Fruit fly (Drosophila melanogaster) whole organism, embryonic: Measurements from ENCODE around the gene Frmd5.
A peak's percentile ranks its signal among the peaks of the same experiment; 100 is the strongest.

Experiments used
- Ada2b ChIP-seq: fragments of 200-800 bp; sonication (Bioruptor generic); IDR thresholded peaks from 2 replicates; pipeline ENCODE4 v1.3.6; 2022; ENCODE audit warnings: missing biosample characterization, missing genetic modification characterization
- Atf3 ChIP-seq: fragments of 200-800 bp; sonication (Bioruptor generic); optimal IDR thresholded peaks from 3 replicates; lab custom pipeline; 2016; ENCODE audit warnings: missing biosample characterization, missing genetic modification characterization
- Bgb ChIP-seq: fragments of 200-800 bp; sonication (Bioruptor generic); IDR thresholded peaks from 2 replicates; pipeline ENCODE4 v1.3.6; 2022; ENCODE audit warnings: missing biosample characterization, missing genetic modification characterization; ENCODE audit not compliant: partially characterized antibody
- CG10147 ChIP-seq: fragments of 200-800 bp; sonication (Bioruptor generic); optimal IDR thresholded peaks from 2 replicates; lab custom pipeline; 2019; ENCODE audit warnings: missing biosample characterization, mild to moderate bottlenecking, missing genetic modification characterization, moderate library complexity
- CG10267 ChIP-seq: fragments of 200-800 bp; sonication (Bioruptor generic); optimal IDR thresholded peaks from 2 replicates; lab custom pipeline; 2018; ENCODE audit warnings: missing biosample characterization, mild to moderate bottlenecking, missing genetic modification characterization, moderate library complexity
- CG10543 ChIP-seq: fragments of 200-800 bp; sonication (Bioruptor generic); optimal IDR thresholded peaks from 3 replicates; lab custom pipeline; 2017; ENCODE audit warnings: missing biosample characterization, mild to moderate bottlenecking, missing genetic modification characterization, moderate library complexity
- CG11093 ChIP-seq: fragments of 200-800 bp; sonication (Bioruptor generic); IDR thresholded peaks from 3 replicates; pipeline ENCODE4 v1.3.6; 2022; ENCODE audit warnings: missing biosample characterization, missing genetic modification characterization
- CG11695 ChIP-seq: fragments of 200-800 bp; sonication (Bioruptor generic); IDR thresholded peaks from 3 replicates; pipeline ENCODE4 v1.3.6; 2022; ENCODE audit warnings: missing biosample characterization, missing genetic modification characterization
- CG12104 ChIP-seq: fragments of 200-800 bp; sonication (Bioruptor generic); optimal IDR thresholded peaks from 3 replicates; lab custom pipeline; 2016; ENCODE audit warnings: missing biosample characterization, missing genetic modification characterization
- CG12155 ChIP-seq: fragments of 200-800 bp; sonication (Bioruptor generic); optimal IDR thresholded peaks from 3 replicates; lab custom pipeline; 2016; ENCODE audit warnings: missing biosample characterization, missing genetic modification characterization
- CG13287 ChIP-seq: fragments of 200-800 bp; sonication (Bioruptor generic); IDR thresholded peaks from 2 replicates; pipeline ENCODE4 v1.3.6; 2022; ENCODE audit warnings: missing biosample characterization, missing genetic modification characterization; ENCODE audit not compliant: partially characterized antibody
- CG1647 ChIP-seq: fragments of 200-800 bp; sonication (Bioruptor generic); optimal IDR thresholded peaks from 3 replicates; lab custom pipeline; 2016; ENCODE audit warnings: missing biosample characterization, missing genetic modification characterization
- CG18011 ChIP-seq: fragments of 200-800 bp; sonication (Bioruptor generic); optimal IDR thresholded peaks from 2 replicates; lab custom pipeline; 2017; ENCODE audit warnings: missing biosample characterization, missing genetic modification characterization, mild to moderate bottlenecking, moderate library complexity, missing genotype
- CG1832 ChIP-seq: fragments of 200-800 bp; sonication (Bioruptor generic); optimal IDR thresholded peaks from 2 replicates; lab custom pipeline; 2017; ENCODE audit warnings: missing biosample characterization, mild to moderate bottlenecking, missing genetic modification characterization, inconsistent platforms
- CG2199 ChIP-seq: fragments of 200-800 bp; sonication (Bioruptor generic); IDR thresholded peaks from 3 replicates; pipeline ENCODE4 v1.3.6; 2022; ENCODE audit warnings: missing biosample characterization, missing genetic modification characterization
- CG3407 ChIP-seq: fragments of 200-800 bp; sonication (Bioruptor generic); optimal IDR thresholded peaks from 2 replicates; lab custom pipeline; 2018; ENCODE audit warnings: missing biosample characterization, mild to moderate bottlenecking, missing genetic modification characterization
- CG3726 ChIP-seq: fragments of 200-800 bp; sonication (Bioruptor generic); IDR thresholded peaks from 3 replicates; pipeline ENCODE4, ENCODE4 v1.3.6; 2022; ENCODE audit warnings: missing biosample characterization, missing genetic modification characterization
- CG3838 ChIP-seq: fragments of 200-800 bp; sonication (Bioruptor generic); optimal IDR thresholded peaks from 3 replicates; lab custom pipeline; 2016; ENCODE audit warnings: missing biosample characterization, missing genetic modification characterization
- CG3847 ChIP-seq: fragments of 200-800 bp; sonication (Bioruptor generic); IDR thresholded peaks from 2 replicates; pipeline ENCODE4 v1.3.6; 2022; ENCODE audit warnings: missing biosample characterization, missing genetic modification characterization
- CG4282 ChIP-seq: fragments of 200-800 bp; sonication (Bioruptor generic); optimal IDR thresholded peaks from 2 replicates; lab custom pipeline; 2016; ENCODE audit warnings: missing biosample characterization, missing genetic modification characterization
- CG4404 ChIP-seq: fragments of 200-800 bp; sonication (Bioruptor generic); IDR thresholded peaks from 2 replicates; pipeline ENCODE4 v1.3.6; 2022; ENCODE audit warnings: missing biosample characterization, missing genetic modification characterization
- CG8924 ChIP-seq: fragments of 200-800 bp; optimal IDR thresholded peaks from 3 replicates; lab custom pipeline; 2019; ENCODE audit warnings: missing biosample characterization, mild to moderate bottlenecking, missing genetic modification characterization, moderate library complexity
- Doc2 ChIP-seq: fragments of 200-800 bp; sonication (Bioruptor generic); IDR thresholded peaks from 2 replicates; pipeline ENCODE4 v1.3.6; 2022; ENCODE audit warnings: missing biosample characterization, missing genetic modification characterization
- Doc3 ChIP-seq: fragments of 200-800 bp; sonication (Bioruptor generic); IDR thresholded peaks from 3 replicates; pipeline ENCODE4 v1.3.6; 2022; ENCODE audit warnings: missing biosample characterization, missing genetic modification characterization; ENCODE audit not compliant: partially characterized antibody
- E2f1 ChIP-seq: fragments of 200-800 bp; sonication (Bioruptor generic); IDR thresholded peaks from 2 replicates; pipeline ENCODE4 v1.3.6; 2022; ENCODE audit warnings: missing biosample characterization, missing genetic modification characterization
- Gug ChIP-seq: fragments of 200-800 bp; sonication (Bioruptor generic); IDR thresholded peaks from 4 replicates; pipeline ENCODE4 v1.3.6; 2022; ENCODE audit warnings: missing biosample characterization, missing genetic modification characterization
- Jarid2 ChIP-seq: fragments of 200-800 bp; sonication (Bioruptor generic); optimal IDR thresholded peaks from 3 replicates; lab custom pipeline; 2017; ENCODE audit warnings: mild to moderate bottlenecking, missing biosample characterization, missing genetic modification reagents, missing genetic modification characterization
- Lhr ChIP-seq: fragments of 200-800 bp; sonication (Bioruptor generic); optimal IDR thresholded peaks from 3 replicates; lab custom pipeline; 2017; ENCODE audit warnings: mild to moderate bottlenecking, missing biosample characterization, missing genetic modification reagents, missing genetic modification characterization
- Lpt ChIP-seq: fragments of >200 bp; optimal IDR thresholded peaks from 2 replicates; lab custom pipeline; 2018; ENCODE audit warnings: missing biosample characterization, missing genetic modification characterization
- Mrtf ChIP-seq: fragments of 200-800 bp; sonication (Bioruptor generic); IDR thresholded peaks from 3 replicates; pipeline ENCODE4 v1.3.6; 2022; ENCODE audit warnings: missing biosample characterization, missing genetic modification characterization
- Pdp1 ChIP-seq, 2 experiments: fragments of 200-800 bp; sonication (Bioruptor generic); optimal IDR thresholded peaks; 3 replicates each; lab custom pipeline; 2016; ENCODE audit warnings: missing biosample characterization in 2 of 2, missing genetic modification characterization in 2 of 2, mild to moderate bottlenecking in 1 of 2, moderate library complexity in 1 of 2
- Ptx1 ChIP-seq: fragments of 200-800 bp; sonication (Bioruptor generic); IDR thresholded peaks from 2 replicates; pipeline ENCODE4 v1.3.6; 2022; ENCODE audit warnings: missing biosample characterization, missing genetic modification characterization
- Scr ChIP-seq: fragments of 200-800 bp; sonication (Bioruptor generic); IDR thresholded peaks from 2 replicates; pipeline ENCODE4 v1.3.6; 2022; ENCODE audit warnings: missing biosample characterization, missing genetic modification characterization; ENCODE audit not compliant: partially characterized antibody
- Spps ChIP-seq: fragments of 200-800 bp; sonication (Bioruptor generic); optimal IDR thresholded peaks from 2 replicates; lab custom pipeline; 2018; ENCODE audit warnings: missing biosample characterization, mild to moderate bottlenecking, missing genetic modification characterization
- Sry-δ ChIP-seq: fragments of 200-800 bp; sonication (Bioruptor generic); optimal IDR thresholded peaks from 2 replicates; lab custom pipeline; 2016; ENCODE audit warnings: missing biosample characterization, missing genetic modification characterization
- Xrp1 ChIP-seq: fragments of 200-800 bp; sonication (Bioruptor generic); IDR thresholded peaks from 2 replicates; pipeline ENCODE4 v1.3.6; 2022; ENCODE audit warnings: missing biosample characterization, missing genetic modification characterization
- amos ChIP-seq: fragments of 200-800 bp; sonication (Bioruptor generic); IDR thresholded peaks from 2 replicates; pipeline ENCODE4 v1.3.6; 2022; ENCODE audit warnings: missing biosample characterization, missing genetic modification characterization; ENCODE audit not compliant: partially characterized antibody
- ara ChIP-seq: fragments of 200-800 bp; sonication (Bioruptor generic); IDR thresholded peaks from 2 replicates; pipeline ENCODE4 v1.3.6; 2022; ENCODE audit warnings: missing biosample characterization, missing genetic modification characterization
- bigmax ChIP-seq: fragments of 200-800 bp; sonication (Bioruptor generic); optimal IDR thresholded peaks from 2 replicates; lab custom pipeline; 2018; ENCODE audit warnings: missing biosample characterization, mild to moderate bottlenecking, missing genetic modification characterization
- chinmo ChIP-seq: fragments of 200-800 bp; sonication (Bioruptor generic); IDR thresholded peaks from 4 replicates; pipeline ENCODE4 v1.3.6; 2022; ENCODE audit warnings: missing biosample characterization, missing genetic modification characterization; ENCODE audit not compliant: partially characterized antibody
- dmrt99B ChIP-seq: fragments of 200-800 bp; sonication (Bioruptor generic); optimal IDR thresholded peaks from 2 replicates; lab custom pipeline; 2018; ENCODE audit warnings: missing biosample characterization, mild to moderate bottlenecking, missing genetic modification characterization, moderate library complexity
- en ChIP-seq: fragments of 200-800 bp; sonication (Bioruptor generic); optimal IDR thresholded peaks from 2 replicates; lab custom pipeline; 2016; ENCODE audit warnings: missing biosample characterization, missing genetic modification characterization
- esg ChIP-seq: fragments of 200-800 bp; sonication (Bioruptor generic); conservative IDR thresholded peaks from 2 replicates; pipeline ENCODE4 v1.3.6; 2022; ENCODE audit warnings: missing biosample characterization, missing genetic modification characterization
- gcm ChIP-seq: fragments of 200-800 bp; sonication (Bioruptor generic); optimal IDR thresholded peaks from 2 replicates; lab custom pipeline; 2019; ENCODE audit warnings: missing biosample characterization, mild to moderate bottlenecking, missing genetic modification characterization, moderate library complexity
- h ChIP-seq: fragments of >200 bp; optimal IDR thresholded peaks from 2 replicates; lab custom pipeline; 2017
- ham ChIP-seq: fragments of 200-800 bp; sonication (Bioruptor generic); IDR thresholded peaks from 2 replicates; pipeline ENCODE4 v1.3.6; 2022; ENCODE audit warnings: missing biosample characterization, missing genetic modification characterization
- jing ChIP-seq: fragments of 200-800 bp; sonication (Bioruptor generic); optimal IDR thresholded peaks from 2 replicates; lab custom pipeline; 2018; ENCODE audit warnings: missing biosample characterization, mild to moderate bottlenecking, missing genetic modification characterization
- pb ChIP-seq: fragments of 200-800 bp; sonication (Bioruptor generic); optimal IDR thresholded peaks from 3 replicates; lab custom pipeline; 2016; ENCODE audit warnings: missing biosample characterization, missing genetic modification characterization
- pnt ChIP-seq: fragments of 200-800 bp; sonication (Bioruptor generic); optimal IDR thresholded peaks from 3 replicates; lab custom pipeline; 2016; ENCODE audit warnings: missing biosample characterization, missing genetic modification characterization
- sc ChIP-seq, 3 experiments: fragments of >200 bp in 2 of 3; fragments of 200-800 bp in 1 of 3; sonication (Bioruptor generic) in 1 of 3; optimal IDR thresholded peaks; 2 replicates in 2 of 3; 3 replicates in 1 of 3; lab custom pipeline; 2017; ENCODE audit warnings: mild to moderate bottlenecking in 1 of 3, missing biosample characterization in 1 of 3, missing genetic modification characterization in 1 of 3, missing genetic modification reagents in 1 of 3
- unpg ChIP-seq: fragments of 200-800 bp; sonication (Bioruptor generic); optimal IDR thresholded peaks from 3 replicates; lab custom pipeline; 2018; ENCODE audit warnings: missing biosample characterization, mild to moderate bottlenecking, missing genetic modification characterization, moderate library complexity

Gene Frmd5

DNA sequence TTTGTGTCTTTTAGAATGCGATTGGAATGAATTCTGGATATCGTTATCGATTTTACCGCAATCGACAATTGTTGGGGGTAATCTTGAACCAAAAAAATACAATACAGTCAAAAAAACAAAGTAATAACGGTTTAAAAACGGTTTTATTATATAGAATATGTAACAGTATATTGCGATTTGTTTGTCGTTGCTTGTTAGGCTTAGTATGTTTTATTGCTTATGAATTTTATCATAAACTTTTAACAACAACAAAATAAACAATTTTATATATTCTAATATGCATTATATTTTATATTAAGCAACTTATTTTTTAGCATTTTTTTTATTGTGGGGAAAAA, 44.5 kb upstream of the Frmd5 start, which contains the start of gene CYLD (continued):
- TF ChIP-seq CG11695 (GFP tag; lab: Robert Waterston, UW) = peak; percentile 75
- no peak for TF ChIP-seq CG4404
- TF ChIP-seq chinmo (GFP tag; lab: Robert Waterston, UW) = no peak
- peak; percentile 2 for TF ChIP-seq pnt
- TF ChIP-seq Ptx1 = no peak; the same call in 1 of the 2 replicates
- TF ChIP-seq Sry-δ = peak; percentile 39
- TF ChIP-seq Doc2 = no peak
- peak; percentile 35 for TF ChIP-seq CG3838 (GFP tag; lab: Kevin White, UChicago)
- TF ChIP-seq E2f1 = peak; percentile 51; the same call in 1 of the 2 replicates
- no peak for TF ChIP-seq Gug (GFP tag; lab: Robert Waterston, UW)
- no peak for TF ChIP-seq CG11093 (GFP tag; lab: Robert Waterston, UW)
- TF ChIP-seq pb = no peak
- no peak for TF ChIP-seq ham (GFP tag; lab: Robert Waterston, UW)
- peak; percentile 15 for TF ChIP-seq CG12104 (GFP tag; lab: Kevin White, UChicago)
- no peak for TF ChIP-seq h
- no peak for TF ChIP-seq CG10543 (GFP tag; lab: Kevin White, UChicago)
- no peak for TF ChIP-seq Mrtf
- peak; percentile 55; the same call in 1 of the 2 replicates for TF ChIP-seq ara (GFP tag; lab: Robert Waterston, UW)
- TF ChIP-seq CG3726 (GFP tag; lab: Robert Waterston, UW) = no peak
- peak; percentile 41 for TF ChIP-seq CG12155 (GFP tag; lab: Kevin White, UChicago)
- TF ChIP-seq Doc3 (GFP tag; lab: Robert Waterston, UW) = no peak
- TF ChIP-seq Jarid2 (GFP tag; lab: Kevin White, UChicago) = no peak
- TF ChIP-seq dmrt99B (tag; lab: Kevin White, UChicago) = peak; percentile 72
- no peak for TF ChIP-seq CG1832 (GFP tag; lab: Kevin White, UChicago)
- no peak for TF ChIP-seq en (GFP tag; lab: Kevin White, UChicago)
- peak in 1 of 2 experiments; percentile 26 for TF ChIP-seq Pdp1 (GFP tag; optimal IDR thresholded peaks at IDR 0.05; lab: Kevin White, UChicago)
- TF ChIP-seq unpg (GFP tag; lab: Kevin White, UChicago) = peak; percentile 83
- no peak for TF ChIP-seq sc (optimal IDR thresholded peaks at IDR 0.05; lab: Kevin White, UChicago)
- TF ChIP-seq sc (GFP tag; optimal IDR thresholded peaks at IDR 0.05; lab: Kevin White, UChicago) = peak; percentile 13
- no peak for TF ChIP-seq CG1647
- no peak for TF ChIP-seq bigmax (GFP tag; lab: Kevin White, UChicago)
- peak; percentile 23 for TF ChIP-seq Lhr (GFP tag; lab: Kevin White, UChicago)
- TF ChIP-seq gcm (GFP tag; lab: Kevin White, UChicago) = peak; percentile 73
- TF ChIP-seq Ada2b = peak; percentile 40; the same call in 1 of the 2 replicates
- TF ChIP-seq CG3407 = peak; percentile 20
- no peak for TF ChIP-seq Atf3
- no peak for TF ChIP-seq CG18011
- TF ChIP-seq amos (GFP tag; lab: Robert Waterston, UW) = no peak
- TF ChIP-seq CG2199 = no peak
- TF ChIP-seq CG4282 (GFP tag; lab: Kevin White, UChicago) = no peak
- TF ChIP-seq esg (GFP tag; lab: Robert Waterston, UW) = no peak; the same call in 1 of the 2 replicates
- TF ChIP-seq Spps (tag; lab: Kevin White, UChicago) = peak; percentile 72
- TF ChIP-seq CG8924 (tag; lab: Kevin White, UChicago) = peak; percentile 83
- TF ChIP-seq Lpt = no peak
- TF ChIP-seq Bgb (GFP tag; lab: Robert Waterston, UW) = no peak; the same call in 1 of the 2 replicates
- no peak for TF ChIP-seq jing (GFP tag; lab: Kevin White, UChicago)
- peak; percentile 61 for TF ChIP-seq CG10147 (GFP tag; lab: Kevin White, UChicago)
- no peak; the same call in 1 of the 2 replicates for TF ChIP-seq CG13287
- TF ChIP-seq Xrp1 (GFP tag; lab: Robert Waterston, UW) = peak; percentile 76
- peak; percentile 77 for TF ChIP-seq CG10267 (tag; lab: Kevin White, UChicago)
- no peak; the same call in 1 of the 2 replicates for TF ChIP-seq Scr
- TF ChIP-seq CG3847 (GFP tag; lab: Robert Waterston, UW) = no peak
